Fruit fly (Drosophila melanogaster) whole organism, wandering third instar larva: Measurements from ENCODE around the gene Ir31a.

Source experiments
- lola ChIP-seq: fragments of >200 bp; optimal IDR thresholded peaks from 2 replicates; lab custom pipeline; 2017; ENCODE audit warnings: missing biosample characterization, missing genetic modification characterization
- woc ChIP-seq: sonication (Bioruptor generic); optimal IDR thresholded peaks from 2 replicates; lab custom pipeline; 2016; ENCODE audit warnings: missing biosample characterization, mild to moderate bottlenecking, missing genetic modification characterization

DNA sequence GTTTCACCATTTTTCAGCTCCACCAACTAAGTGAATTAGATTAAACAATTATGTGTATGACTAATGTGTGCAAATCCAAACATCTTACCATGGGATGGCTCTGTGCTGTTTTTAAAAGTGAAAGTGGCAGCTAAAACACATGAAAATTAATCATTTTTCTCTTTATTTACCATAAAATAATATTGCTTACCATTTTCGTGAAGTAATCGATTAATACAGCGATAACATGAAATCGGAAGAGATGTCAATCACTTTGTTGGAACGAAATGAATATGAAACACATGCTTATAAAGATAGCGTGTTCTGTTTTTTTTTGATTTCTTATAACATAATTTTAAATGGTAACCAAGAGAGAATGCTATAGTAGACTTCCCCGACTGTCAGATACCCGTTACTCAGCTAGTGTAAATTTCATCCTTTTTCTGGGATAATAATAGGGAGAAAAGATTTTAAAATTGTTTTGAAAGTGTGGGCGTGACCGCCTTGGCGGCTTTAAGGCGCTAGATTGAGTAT is 1.5 kb upstream of the Ir31a start:
- TF ChIP-seq lola (GFP tag; lab: Kevin White, UChicago) (no peak), woc (peak; percentile 40)
